Fruit fly (Drosophila melanogaster) whole organism, adult: ENCODE data around the gene CG46335.

Experiments used
- CG11617 ChIP-seq: fragments of 200-800 bp; sonication (Bioruptor generic); optimal IDR thresholded peaks from 2 replicates; lab custom pipeline; 2017; ENCODE audit warnings: mild to moderate bottlenecking, missing biosample characterization, missing genetic modification reagents, missing genetic modification characterization
- CG1620 ChIP-seq: fragments of 200-800 bp; sonication (Bioruptor generic); optimal IDR thresholded peaks from 2 replicates; lab custom pipeline; 2016; ENCODE audit warnings: missing biosample characterization, missing genetic modification characterization
- CG5204 ChIP-seq: fragments of 200-800 bp; sonication (Bioruptor generic); optimal IDR thresholded peaks from 2 replicates; lab custom pipeline; 2016; ENCODE audit warnings: missing biosample characterization, missing genetic modification characterization
- Hr96 ChIP-seq: fragments of 200-800 bp; sonication (Bioruptor generic); optimal IDR thresholded peaks from 2 replicates; lab custom pipeline; 2016; ENCODE audit warnings: missing biosample characterization, missing genetic modification characterization

DNA sequence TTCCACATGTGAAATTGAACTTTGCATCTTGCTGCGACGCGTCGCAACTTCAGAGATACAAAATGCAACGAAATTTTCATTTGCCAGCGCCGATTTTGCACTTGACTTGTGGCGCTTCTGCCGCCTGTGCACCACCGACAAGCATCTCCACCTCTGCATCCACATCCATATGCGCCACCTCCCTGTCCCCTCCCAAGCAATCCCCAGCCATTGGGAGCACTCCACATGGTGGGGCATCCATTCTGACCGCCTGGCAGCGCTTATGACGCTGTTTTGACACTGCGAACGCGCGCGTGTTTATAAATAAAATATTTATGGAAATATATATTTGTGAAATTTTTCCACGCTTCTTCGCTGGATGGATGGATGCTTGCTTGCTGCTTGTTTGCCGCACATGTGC lies 46.8 kb upstream of the CG46335 start:
- no peak for TF ChIP-seq Hr96 (GFP tag; lab: Kevin White, UChicago)
- no peak for TF ChIP-seq CG1620 (GFP tag; lab: Kevin White, UChicago)
- no peak for TF ChIP-seq CG5204 (GFP tag; lab: Kevin White, UChicago)
- no peak for TF ChIP-seq CG11617 (GFP tag; lab: Kevin White, UChicago)
